Fruit fly (Drosophila melanogaster) whole organism, pupa: ENCODE results near the gene Wdfy2.
A peak's percentile ranks its signal among the peaks of the same experiment; 100 is the strongest.

Experiments used
- CG10348 ChIP-seq: fragments of 200-800 bp; sonication (Bioruptor generic); IDR thresholded peaks from 2 replicates; pipeline ENCODE4 v1.3.6; 2022; ENCODE audit warnings: missing biosample characterization, missing genetic modification characterization
- CG12605 ChIP-seq: fragments of 200-800 bp; sonication (Bioruptor generic); IDR thresholded peaks from 2 replicates; pipeline ENCODE4 v1.3.6; 2022; ENCODE audit warnings: missing biosample characterization, missing genetic modification characterization
- CG13204 ChIP-seq: fragments of 200-800 bp; sonication (Bioruptor generic); optimal IDR thresholded peaks from 2 replicates; lab custom pipeline; 2018; ENCODE audit warnings: missing biosample characterization, mild to moderate bottlenecking, missing genetic modification characterization, moderate library complexity
- CG14655 ChIP-seq: fragments of 200-800 bp; sonication (Bioruptor generic); optimal IDR thresholded peaks from 3 replicates; lab custom pipeline; 2017; ENCODE audit warnings: mild to moderate bottlenecking, missing biosample characterization, missing genetic modification reagents, missing genetic modification characterization
- CG15710 ChIP-seq: fragments of 200-800 bp; sonication (Bioruptor generic); optimal IDR thresholded peaks from 2 replicates; lab custom pipeline; 2018; ENCODE audit warnings: missing biosample characterization, mild to moderate bottlenecking, missing genetic modification characterization, moderate library complexity
- CG17806 ChIP-seq: fragments of 200-800 bp; sonication (Bioruptor generic); optimal IDR thresholded peaks from 2 replicates; lab custom pipeline; 2018; ENCODE audit warnings: missing biosample characterization, mild to moderate bottlenecking, missing genetic modification characterization, moderate library complexity
- CG32121 ChIP-seq: fragments of 200-800 bp; sonication (Bioruptor generic); IDR thresholded peaks from 2 replicates; pipeline ENCODE4 v1.3.6; 2022; ENCODE audit warnings: missing biosample characterization, missing genetic modification characterization
- CG34367 ChIP-seq: fragments of 200-800 bp; sonication (Bioruptor generic); optimal IDR thresholded peaks from 2 replicates; lab custom pipeline; 2018; ENCODE audit warnings: missing biosample characterization, mild to moderate bottlenecking, missing genetic modification characterization
- CG4496 ChIP-seq: fragments of 200-800 bp; sonication (Bioruptor generic); IDR thresholded peaks from 3 replicates; pipeline ENCODE4 v1.3.6; 2022; ENCODE audit warnings: missing biosample characterization, missing genetic modification characterization
- CG8159 ChIP-seq: fragments of 200-800 bp; sonication (Bioruptor generic); optimal IDR thresholded peaks from 3 replicates; lab custom pipeline; 2018; ENCODE audit warnings: missing biosample characterization, mild to moderate bottlenecking, missing genetic modification characterization, moderate library complexity
- CG8301 ChIP-seq: fragments of 200-800 bp; sonication (Bioruptor generic); optimal IDR thresholded peaks from 2 replicates; lab custom pipeline; 2018; ENCODE audit warnings: missing biosample characterization, mild to moderate bottlenecking, missing genetic modification characterization
- CG9948 ChIP-seq: fragments of 200-800 bp; sonication (Bioruptor generic); optimal IDR thresholded peaks from 2 replicates; lab custom pipeline; 2018; ENCODE audit warnings: missing biosample characterization, mild to moderate bottlenecking, missing genetic modification characterization, moderate library complexity
- D1 ChIP-seq: fragments of 200-800 bp; sonication (Bioruptor generic); optimal IDR thresholded peaks from 2 replicates; lab custom pipeline; 2018; ENCODE audit warnings: missing biosample characterization, mild to moderate bottlenecking, missing genetic modification characterization, moderate library complexity
- EcR ChIP-seq: fragments of 200-800 bp; sonication (Bioruptor generic); optimal IDR thresholded peaks from 3 replicates; lab custom pipeline; 2019; ENCODE audit warnings: missing biosample characterization, missing genetic modification characterization, mild to moderate bottlenecking, moderate library complexity, missing genetic modification reagents
- Ets98B ChIP-seq: fragments of 200-800 bp; sonication (Bioruptor generic); IDR thresholded peaks from 2 replicates; pipeline ENCODE4 v1.3.6; 2022; ENCODE audit warnings: missing biosample characterization, missing genetic modification characterization
- Pif1A ChIP-seq: fragments of 200-800 bp; sonication (Bioruptor generic); optimal IDR thresholded peaks from 3 replicates; lab custom pipeline; 2016; ENCODE audit warnings: missing biosample characterization, missing genetic modification characterization
- Pif1B ChIP-seq: fragments of 200-800 bp; sonication (Bioruptor generic); optimal IDR thresholded peaks from 3 replicates; lab custom pipeline; 2016; ENCODE audit warnings: missing biosample characterization, missing genetic modification characterization
- Snoo ChIP-seq: fragments of 200-800 bp; sonication (Bioruptor generic); optimal IDR thresholded peaks from 3 replicates; lab custom pipeline; 2017; ENCODE audit warnings: missing biosample characterization, mild to moderate bottlenecking, missing genetic modification characterization, inconsistent platforms
- fd96Ca ChIP-seq: fragments of 200-800 bp; sonication (Bioruptor generic); IDR thresholded peaks from 3 replicates; pipeline ENCODE4 v1.3.6; 2022; ENCODE audit warnings: missing biosample characterization, missing genetic modification characterization
- gl ChIP-seq: fragments of 200-800 bp; sonication (Bioruptor generic); optimal IDR thresholded peaks from 2 replicates; lab custom pipeline; 2018; ENCODE audit warnings: missing biosample characterization, mild to moderate bottlenecking, missing genetic modification characterization
- rn ChIP-seq: fragments of 200-800 bp; sonication (Bioruptor generic); IDR thresholded peaks from 2 replicates; pipeline ENCODE4 v1.3.6; 2022; ENCODE audit warnings: missing biosample characterization, missing genetic modification characterization

Gene Wdfy2

DNA sequence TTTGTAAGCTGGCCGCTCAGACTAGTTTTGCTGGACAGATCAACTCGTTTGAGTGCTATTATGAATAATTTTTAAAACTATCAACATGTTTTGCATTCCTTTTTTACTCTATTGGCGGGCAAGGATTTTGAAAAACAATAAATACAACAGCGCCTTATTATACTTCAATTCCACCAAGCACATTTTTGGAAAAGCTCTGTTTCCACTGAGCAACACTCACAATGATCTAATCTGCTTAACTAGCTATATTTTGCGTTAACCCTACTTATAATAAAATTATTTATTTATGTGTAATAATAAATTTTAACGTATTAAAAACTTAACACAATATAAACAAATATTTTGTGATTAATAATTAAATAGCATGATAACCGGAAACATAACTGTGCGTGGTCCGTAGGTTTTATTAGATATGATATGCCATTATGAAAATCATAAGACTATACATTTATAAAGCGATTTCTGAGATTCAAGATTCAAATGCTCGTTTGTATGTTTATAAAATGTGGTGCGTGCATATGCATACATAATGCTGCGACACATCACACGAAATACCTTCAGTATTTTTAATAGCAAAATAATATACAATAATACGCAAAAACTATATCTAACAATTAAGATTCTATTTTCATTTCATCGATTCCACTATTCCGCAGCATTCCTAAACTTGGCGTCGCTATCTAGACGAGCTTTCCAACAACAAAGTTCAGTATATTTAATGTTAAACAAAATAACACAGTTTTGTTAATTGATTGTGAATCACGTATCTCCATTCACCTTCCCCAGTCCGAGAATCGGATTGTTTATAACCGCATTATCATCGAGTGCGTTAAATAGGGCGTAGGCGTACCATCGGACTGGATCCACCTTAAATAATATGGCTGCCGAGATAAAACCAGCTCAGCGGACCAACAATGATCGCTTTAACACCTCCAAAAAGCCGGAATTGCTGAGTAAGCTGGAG, at the start of gene Wdfy2, which contains the start of gene pie:
Wdfy2 (plus strand) TSS at position 649 of the 964 bp plus-strand sequence.
pie (minus strand) TSS at position 138 of the 964 bp plus-strand sequence.
- TF ChIP-seq CG10348 (GFP tag; lab: Robert Waterston, UW): no peak
- TF ChIP-seq CG15710 (tag; lab: Kevin White, UChicago): peak; percentile 16

DNA sequence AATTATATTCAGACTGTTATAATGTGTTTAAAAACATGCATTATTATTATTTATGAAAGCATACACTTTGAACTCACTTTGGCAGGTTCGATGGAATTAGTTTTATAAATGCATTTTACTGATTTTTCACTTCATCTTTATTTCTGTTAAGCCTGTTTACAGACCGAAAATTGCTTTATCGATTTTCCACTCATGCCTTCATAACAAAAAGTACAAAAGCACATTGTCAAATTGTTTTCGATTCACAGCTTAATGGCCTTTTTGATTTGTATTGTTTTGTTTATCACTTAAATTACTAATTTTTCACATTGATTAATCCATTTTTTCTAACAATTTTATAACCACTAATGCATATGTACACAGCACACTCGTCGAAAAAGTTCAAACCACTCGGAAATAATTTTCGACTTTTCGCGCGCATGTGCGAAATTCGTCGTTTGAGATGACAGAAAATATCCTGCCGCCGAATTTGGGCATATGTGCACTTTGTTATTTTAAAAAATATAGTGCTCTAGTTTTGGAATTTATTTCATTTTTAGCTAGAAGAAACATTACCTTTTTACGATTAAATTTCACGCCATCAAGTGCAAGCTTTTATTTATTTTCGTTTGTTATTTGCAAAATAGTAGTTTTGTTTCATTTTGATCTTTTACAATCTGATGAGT, 49.4 kb upstream of the Wdfy2 start, which contains the start of gene rho-5:
rho-5 (minus strand) TSS at position 296 of the 665 bp plus-strand sequence.
- TF ChIP-seq CG13204 (GFP tag; lab: Kevin White, UChicago): no peak
- TF ChIP-seq Pif1A (GFP tag; lab: Kevin White, UChicago): no peak
- TF ChIP-seq CG17806 (tag; lab: Kevin White, UChicago): no peak
- no peak for TF ChIP-seq rn (GFP tag; lab: Robert Waterston, UW)
- TF ChIP-seq Ets98B (GFP tag; lab: Robert Waterston, UW): no peak
- TF ChIP-seq CG10348 (GFP tag; lab: Robert Waterston, UW): no peak
- TF ChIP-seq CG8301: no peak
- TF ChIP-seq Pif1B (GFP tag; lab: Kevin White, UChicago): no peak

DNA sequence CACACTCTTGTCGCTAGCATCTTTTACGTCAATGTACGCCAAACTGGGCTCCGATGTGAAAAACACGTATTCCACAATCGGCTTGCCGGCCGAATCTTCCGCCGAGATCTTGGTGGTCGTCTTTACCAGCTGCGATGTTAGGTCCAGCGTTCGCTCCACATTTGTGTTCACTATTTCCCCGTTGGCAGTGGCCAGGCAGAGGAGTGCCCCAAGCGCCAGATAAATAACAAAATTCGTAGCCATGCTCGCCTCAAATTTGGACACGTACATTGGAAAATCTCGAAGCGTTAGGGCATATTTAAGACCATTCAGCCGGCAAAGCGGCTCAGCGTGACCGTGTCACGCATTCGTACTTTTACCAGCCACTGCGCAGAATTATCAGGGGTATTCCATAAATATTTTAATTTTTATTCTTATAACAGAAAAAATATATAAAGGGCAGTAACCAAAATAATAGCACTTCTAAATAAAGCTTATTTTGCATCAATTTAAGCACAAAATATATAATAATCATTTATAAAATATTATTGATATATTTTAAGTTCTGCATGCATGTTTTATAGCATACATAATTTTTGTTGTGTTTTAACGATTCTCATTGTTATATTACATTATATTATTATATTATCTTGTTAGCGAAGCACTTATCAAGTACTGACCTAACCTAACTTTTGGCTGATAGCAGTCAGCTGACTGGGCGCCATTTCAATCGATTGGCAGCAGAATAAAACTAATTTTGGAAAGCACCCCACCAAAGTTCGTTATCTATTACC, 47.4 kb upstream of the Wdfy2 start, which contains the start of the genes CG33303 and dpr19:
CG33303 (minus strand) TSS at position 294 of the 773 bp plus-strand sequence.
dpr19 (plus strand) TSS at position 705 of the 773 bp plus-strand sequence.
- TF ChIP-seq CG32121: peak; percentile 41
- peak; percentile 43 for TF ChIP-seq Snoo (tag; lab: Kevin White, UChicago)
- peak; percentile 44 for TF ChIP-seq CG9948
- TF ChIP-seq fd96Ca (GFP tag; lab: Robert Waterston, UW): no peak
- TF ChIP-seq D1 (tag; lab: Kevin White, UChicago): peak; percentile 70
- no peak for TF ChIP-seq CG12605 (GFP tag; lab: Robert Waterston, UW)
- peak; percentile 57 for TF ChIP-seq CG15710 (tag; lab: Kevin White, UChicago)
- no peak for TF ChIP-seq rn (GFP tag; lab: Robert Waterston, UW)
- peak; percentile 56 for TF ChIP-seq CG8159 (tag; lab: Kevin White, UChicago)
- peak; percentile 44 for TF ChIP-seq CG8301
- peak; percentile 50; the same call in 1 of the 2 replicates for TF ChIP-seq Ets98B (GFP tag; lab: Robert Waterston, UW)
- no peak for TF ChIP-seq CG13204 (GFP tag; lab: Kevin White, UChicago)
- peak; percentile 48 for TF ChIP-seq CG17806 (tag; lab: Kevin White, UChicago)
- peak; percentile 25 for TF ChIP-seq CG34367 (tag; lab: Kevin White, UChicago)
- no peak for TF ChIP-seq EcR
- peak; percentile 44; the same call in 1 of the 3 replicates for TF ChIP-seq CG4496 (GFP tag; lab: Robert Waterston, UW)
- TF ChIP-seq CG10348 (GFP tag; lab: Robert Waterston, UW): no peak

DNA sequence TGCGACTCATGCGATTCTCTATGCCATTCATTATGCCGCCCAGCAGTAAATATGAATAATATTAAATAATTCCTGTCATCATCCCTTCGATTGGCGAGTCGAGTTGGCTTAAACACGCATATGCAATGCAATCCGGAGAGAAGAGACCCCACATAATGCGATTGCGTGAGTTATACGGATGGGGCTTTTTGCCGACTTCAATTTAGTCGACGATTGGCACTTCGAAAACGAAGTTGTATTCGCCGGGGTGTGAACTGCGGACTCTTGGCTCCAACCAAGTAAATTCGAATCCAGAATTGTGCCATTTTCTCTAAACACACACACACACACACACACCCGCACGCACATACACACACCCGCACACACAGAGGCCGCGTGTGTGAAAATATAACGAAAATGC, 46.8 kb upstream of the Wdfy2 start:
- TF ChIP-seq CG34367 (tag; lab: Kevin White, UChicago) (no peak), CG9948 (no peak)

DNA sequence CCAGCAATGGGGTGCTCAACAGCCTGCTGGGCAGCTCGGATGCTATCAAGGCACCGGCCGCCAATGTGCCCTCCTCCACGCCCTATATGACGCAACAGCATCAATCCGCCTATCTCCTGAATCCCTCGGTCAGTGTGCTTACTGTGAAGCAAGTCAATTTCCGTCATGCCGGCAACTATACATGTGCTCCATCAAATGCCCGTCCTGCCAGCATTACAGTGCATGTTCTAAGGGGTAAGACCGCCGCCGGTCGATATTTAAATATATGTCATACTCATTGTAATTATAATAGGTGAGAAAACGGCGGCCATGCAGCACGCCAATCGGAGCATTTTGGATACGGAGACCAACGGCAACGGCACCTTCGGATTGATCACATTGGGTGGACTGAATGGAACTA, 44.5 kb upstream of the Wdfy2 start:
- TF ChIP-seq CG12605 (GFP tag; lab: Robert Waterston, UW) (no peak), CG14655 (GFP tag; lab: Kevin White, UChicago) (no peak), CG13204 (GFP tag; lab: Kevin White, UChicago) (no peak), CG4496 (GFP tag; lab: Robert Waterston, UW) (no peak)
- TF ChIP-seq, all 21 proteins: peak for 0

DNA sequence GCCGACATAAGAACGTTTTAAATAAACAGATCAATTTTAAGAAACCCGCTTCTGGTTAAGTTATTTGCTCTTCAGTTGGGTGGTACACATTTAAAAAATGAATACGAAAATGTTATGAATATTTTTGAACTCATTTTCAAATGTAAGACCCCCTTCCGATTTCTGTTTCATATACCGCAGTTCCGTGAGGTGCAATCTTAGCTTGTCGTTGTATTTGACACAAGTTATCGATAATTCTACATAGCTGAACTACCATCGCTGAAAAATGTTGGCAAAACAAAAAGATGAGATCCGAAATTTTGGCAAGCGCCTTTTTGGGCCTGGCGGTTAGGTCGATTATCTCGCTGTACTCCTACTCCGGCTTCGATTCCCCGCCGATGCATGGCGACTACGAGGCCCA, 43.2 kb upstream of the Wdfy2 start, which contains the start of gene gny:
gny (plus strand) TSS at position 239 of the 400 bp plus-strand sequence.
- TF ChIP-seq Pif1A (GFP tag; lab: Kevin White, UChicago) (no peak), D1 (tag; lab: Kevin White, UChicago) (no peak), CG9948 (no peak), CG32121 (no peak), CG34367 (tag; lab: Kevin White, UChicago) (no peak), CG13204 (GFP tag; lab: Kevin White, UChicago) (no peak), CG12605 (GFP tag; lab: Robert Waterston, UW) (no peak), rn (GFP tag; lab: Robert Waterston, UW) (no peak), gl (no peak), Pif1B (GFP tag; lab: Kevin White, UChicago) (no peak), CG8301 (no peak), CG4496 (GFP tag; lab: Robert Waterston, UW) (no peak), CG14655 (GFP tag; lab: Kevin White, UChicago) (no peak)
